Fruit fly (Drosophila melanogaster) S2 (cell line): Measurements from ENCODE around the gene CG44325.

Experiments used
- CG8478 ChIP-seq: fragments of >200 bp; optimal IDR thresholded peaks from 2 replicates; lab custom pipeline; 2018
- CTCF ChIP-seq, 2 experiments: fragments of >200 bp; optimal IDR thresholded peaks; 2 replicates each; lab custom pipeline; 2018

DNA sequence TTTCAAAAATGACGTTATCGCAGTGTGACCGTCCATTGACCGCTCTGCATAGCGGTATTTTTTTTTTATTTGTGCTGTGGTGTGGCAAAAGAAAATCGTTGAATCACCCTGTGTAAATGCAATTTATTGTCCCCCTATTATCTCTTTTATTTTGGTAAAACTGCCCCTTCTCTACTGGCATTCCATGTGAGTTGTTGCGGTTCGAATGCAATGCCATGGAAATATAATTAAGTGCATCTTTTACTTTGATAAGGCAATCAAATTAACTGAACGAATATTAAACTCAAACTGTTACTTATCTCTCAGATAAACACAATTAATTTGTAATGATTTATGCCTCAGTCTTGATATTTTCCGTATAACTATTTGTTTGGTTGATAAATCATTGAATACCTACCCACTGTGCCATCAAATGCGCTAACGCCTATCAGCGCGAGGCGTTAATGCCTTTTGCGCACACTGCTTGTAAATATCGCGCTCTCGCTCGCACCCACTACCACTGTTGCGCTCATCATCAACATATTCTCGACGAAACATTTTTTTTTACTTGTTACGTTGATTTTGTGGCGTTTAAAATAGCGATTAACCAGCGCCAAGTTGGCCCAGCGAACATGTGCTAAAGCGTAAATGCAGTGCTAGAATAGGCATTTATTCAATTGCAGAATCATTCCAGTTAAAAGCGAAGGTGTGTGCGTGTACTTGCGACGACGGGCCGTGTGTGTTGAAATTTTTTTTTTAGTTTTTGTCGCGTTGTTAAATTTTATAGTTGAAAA lies 31.0 kb upstream of the CG44325 start:
- TF ChIP-seq CG8478 (lab: Kevin White, UChicago), result no peak
- TF ChIP-seq CTCF (optimal IDR thresholded peaks at IDR 0.05; lab: Kevin White, UChicago), result no peak
